Fruit fly (Drosophila melanogaster) whole organism, embryonic: ENCODE results near the gene CG8042.

Source experiments
- ATbp ChIP-seq: fragments of 200-800 bp; sonication (Bioruptor generic); optimal IDR thresholded peaks from 2 replicates; lab custom pipeline; 2017; ENCODE audit warnings: missing biosample characterization, mild to moderate bottlenecking, missing genetic modification characterization, missing genetic modification reagents
- Bgb ChIP-seq: fragments of 200-800 bp; sonication (Bioruptor generic); IDR thresholded peaks from 2 replicates; pipeline ENCODE4 v1.3.6; 2022; ENCODE audit warnings: missing biosample characterization, missing genetic modification characterization; ENCODE audit not compliant: partially characterized antibody
- CG10209 ChIP-seq: fragments of 200-800 bp; sonication (Bioruptor generic); optimal IDR thresholded peaks from 3 replicates; lab custom pipeline; 2017; ENCODE audit warnings: missing biosample characterization, mild to moderate bottlenecking, missing genetic modification characterization, missing genetic modification reagents
- CG11695 ChIP-seq: fragments of 200-800 bp; sonication (Bioruptor generic); IDR thresholded peaks from 3 replicates; pipeline ENCODE4 v1.3.6; 2022; ENCODE audit warnings: missing biosample characterization, missing genetic modification characterization
- CG1233 ChIP-seq: fragments of 200-800 bp; sonication (Bioruptor generic); optimal IDR thresholded peaks from 4 replicates; lab custom pipeline; 2018; ENCODE audit warnings: missing biosample characterization, mild to moderate bottlenecking, missing genetic modification characterization
- CG13775 ChIP-seq: fragments of 200-800 bp; sonication (Bioruptor generic); optimal IDR thresholded peaks from 3 replicates; lab custom pipeline; 2017; ENCODE audit warnings: missing biosample characterization, mild to moderate bottlenecking, missing genetic modification characterization
- CG14014 ChIP-seq: fragments of 200-800 bp; sonication (Bioruptor generic); IDR thresholded peaks from 2 replicates; pipeline ENCODE4 v1.3.6; 2022; ENCODE audit warnings: missing biosample characterization, missing genetic modification characterization
- CG14050 ChIP-seq: fragments of 200-800 bp; sonication (Bioruptor generic); IDR thresholded peaks from 3 replicates; pipeline ENCODE4 v1.3.6; 2022; ENCODE audit warnings: missing biosample characterization, missing genetic modification characterization
- CG14860 ChIP-seq: fragments of 200-800 bp; sonication (Bioruptor generic); IDR thresholded peaks from 3 replicates; pipeline ENCODE4 v1.3.6; 2022; ENCODE audit warnings: missing biosample characterization, missing genetic modification characterization; ENCODE audit not compliant: partially characterized antibody
- CG15696 ChIP-seq: fragments of 200-800 bp; sonication (Bioruptor generic); optimal IDR thresholded peaks from 2 replicates; lab custom pipeline; 2019; ENCODE audit warnings: missing biosample characterization, mild to moderate bottlenecking, missing genetic modification characterization, moderate library complexity
- CG16813 ChIP-seq: fragments of 200-800 bp; sonication (Bioruptor generic); IDR thresholded peaks from 3 replicates; pipeline ENCODE4 v1.3.6; 2022; ENCODE audit warnings: missing biosample characterization, missing genetic modification characterization; ENCODE audit not compliant: partially characterized antibody
- CG17328 ChIP-seq: fragments of 200-800 bp; sonication (Bioruptor generic); IDR thresholded peaks from 2 replicates; pipeline ENCODE4 v1.3.6; 2022; ENCODE audit warnings: missing biosample characterization, missing genetic modification characterization
- CG17359 ChIP-seq: fragments of 200-800 bp; sonication (Bioruptor generic); optimal IDR thresholded peaks from 3 replicates; lab custom pipeline; 2018; ENCODE audit warnings: missing biosample characterization, mild to moderate bottlenecking, missing genetic modification characterization, moderate library complexity
- CG17385 ChIP-seq: fragments of 200-800 bp; sonication (Bioruptor generic); optimal IDR thresholded peaks from 3 replicates; lab custom pipeline; 2018; ENCODE audit warnings: missing biosample characterization, mild to moderate bottlenecking, missing genetic modification characterization
- CG1792 ChIP-seq: fragments of 200-800 bp; sonication (Bioruptor generic); optimal IDR thresholded peaks from 2 replicates; lab custom pipeline; 2016; ENCODE audit warnings: missing biosample characterization, missing genetic modification characterization
- CG18011 ChIP-seq: fragments of 200-800 bp; sonication (Bioruptor generic); optimal IDR thresholded peaks from 2 replicates; lab custom pipeline; 2017; ENCODE audit warnings: missing biosample characterization, missing genetic modification characterization, mild to moderate bottlenecking, moderate library complexity, missing genotype
- CG18599 ChIP-seq: fragments of 200-800 bp; sonication (Bioruptor generic); optimal IDR thresholded peaks from 3 replicates; lab custom pipeline; 2017; ENCODE audit warnings: missing biosample characterization, missing genetic modification characterization, mild to moderate bottlenecking, moderate library complexity, missing genetic modification reagents
- CG2120 ChIP-seq: fragments of 200-800 bp; sonication (Bioruptor generic); optimal IDR thresholded peaks from 3 replicates; lab custom pipeline; 2016; ENCODE audit warnings: missing biosample characterization, missing genetic modification characterization
- CG3407 ChIP-seq: fragments of 200-800 bp; sonication (Bioruptor generic); optimal IDR thresholded peaks from 2 replicates; lab custom pipeline; 2018; ENCODE audit warnings: missing biosample characterization, mild to moderate bottlenecking, missing genetic modification characterization
- CG7786 ChIP-seq: fragments of 200-800 bp; sonication (Bioruptor generic); optimal IDR thresholded peaks from 2 replicates; lab custom pipeline; 2016; ENCODE audit warnings: missing biosample characterization, missing genetic modification characterization
- CG8281 ChIP-seq: fragments of 200-800 bp; sonication (Bioruptor generic); optimal IDR thresholded peaks from 2 replicates; lab custom pipeline; 2018; ENCODE audit warnings: missing biosample characterization, mild to moderate bottlenecking, missing genetic modification characterization, moderate library complexity
- CG9876 ChIP-seq: fragments of 200-800 bp; sonication (Bioruptor generic); optimal IDR thresholded peaks from 2 replicates; lab custom pipeline; 2016; ENCODE audit warnings: missing biosample characterization, missing genetic modification characterization
- CkIIα-i1 ChIP-seq: fragments of 200-800 bp; sonication (Bioruptor generic); IDR thresholded peaks from 2 replicates; pipeline ENCODE4 v1.3.6; 2022; ENCODE audit warnings: missing biosample characterization, missing genetic modification characterization
- D19B ChIP-seq: fragments of 200-800 bp; sonication (Bioruptor generic); optimal IDR thresholded peaks from 2 replicates; lab custom pipeline; 2017; ENCODE audit warnings: missing biosample characterization, mild to moderate bottlenecking, missing genetic modification characterization
- Deaf1 ChIP-seq: fragments of 200-800 bp; optimal IDR thresholded peaks from 3 replicates; lab custom pipeline; 2019; ENCODE audit warnings: missing biosample characterization, mild to moderate bottlenecking, missing genetic modification characterization, moderate library complexity
- Dek ChIP-seq: fragments of 200-800 bp; sonication (Bioruptor generic); optimal IDR thresholded peaks from 3 replicates; lab custom pipeline; 2019; ENCODE audit warnings: missing biosample characterization, mild to moderate bottlenecking, missing genetic modification characterization, moderate library complexity
- E2f1 ChIP-seq: fragments of 200-800 bp; sonication (Bioruptor generic); IDR thresholded peaks from 2 replicates; pipeline ENCODE4 v1.3.6; 2022; ENCODE audit warnings: missing biosample characterization, missing genetic modification characterization
- H2.0 ChIP-seq: fragments of 200-800 bp; sonication (Bioruptor generic); IDR thresholded peaks from 2 replicates; pipeline ENCODE4 v1.3.6; 2022; ENCODE audit warnings: missing biosample characterization, missing genetic modification characterization
- HLHmδ ChIP-seq: fragments of 200-800 bp; sonication (Bioruptor generic); optimal IDR thresholded peaks from 2 replicates; lab custom pipeline; 2018; ENCODE audit warnings: missing biosample characterization, mild to moderate bottlenecking, missing genetic modification characterization, moderate library complexity
- Hr3 ChIP-seq: fragments of 200-800 bp; sonication (Bioruptor generic); optimal IDR thresholded peaks from 3 replicates; lab custom pipeline; 2016; ENCODE audit warnings: missing biosample characterization, missing genetic modification characterization
- Hr39 ChIP-seq: fragments of >200 bp; optimal IDR thresholded peaks from 2 replicates; lab custom pipeline; 2017
- Hsf ChIP-seq: fragments of 200-800 bp; sonication (Bioruptor generic); optimal IDR thresholded peaks from 3 replicates; lab custom pipeline; 2016; ENCODE audit warnings: missing biosample characterization, missing genetic modification characterization
- NK7.1 ChIP-seq: fragments of 200-800 bp; sonication (Bioruptor generic); optimal IDR thresholded peaks from 3 replicates; lab custom pipeline; 2016; ENCODE audit warnings: missing biosample characterization, missing genetic modification characterization
- NfI ChIP-seq: fragments of 200-800 bp; sonication (Bioruptor generic); optimal IDR thresholded peaks from 3 replicates; lab custom pipeline; 2018; ENCODE audit warnings: missing biosample characterization, mild to moderate bottlenecking, missing genetic modification characterization, moderate library complexity
- Tbp ChIP-seq: fragments of >200 bp; optimal IDR thresholded peaks from 2 replicates; lab custom pipeline; 2018; ENCODE audit warnings: missing biosample characterization, missing genetic modification characterization
- Usf ChIP-seq: fragments of 200-800 bp; sonication (Bioruptor generic); optimal IDR thresholded peaks from 2 replicates; lab custom pipeline; 2017; ENCODE audit warnings: missing genotype, missing biosample characterization, missing genetic modification characterization
- ac ChIP-seq: fragments of 200-800 bp; sonication (Bioruptor generic); optimal IDR thresholded peaks from 3 replicates; lab custom pipeline; 2017; ENCODE audit warnings: missing biosample characterization, mild to moderate bottlenecking, missing genetic modification characterization
- bbx ChIP-seq: fragments of 200-800 bp; sonication (Bioruptor generic); IDR thresholded peaks from 2 replicates; pipeline ENCODE4 v1.3.6; 2022; ENCODE audit warnings: missing biosample characterization, missing genetic modification characterization; ENCODE audit not compliant: partially characterized antibody
- croc ChIP-seq: fragments of 200-800 bp; sonication (Bioruptor generic); conservative IDR thresholded peaks from 3 replicates; pipeline ENCODE4 v1.3.6; 2022; ENCODE audit warnings: missing biosample characterization, missing genetic modification characterization
- cwo ChIP-seq: fragments of 200-800 bp; sonication (Bioruptor generic); optimal IDR thresholded peaks from 3 replicates; lab custom pipeline; 2017; ENCODE audit warnings: missing biosample characterization, missing genetic modification characterization, mild to moderate bottlenecking, moderate library complexity, missing genetic modification reagents
- lov ChIP-seq, 2 experiments: fragments of 200-800 bp in 1 of 2; fragments of >200 bp in 1 of 2; sonication (Bioruptor generic) in 1 of 2; IDR thresholded peaks in 1 of 2; optimal IDR thresholded peaks in 1 of 2; 2 replicates in 1 of 2; 3 replicates in 1 of 2; pipeline versions ENCODE4 v1.3.6 to Lab custom; 2017 to 2022; ENCODE audit warnings: missing biosample characterization in 1 of 2, missing genetic modification characterization in 1 of 2
- nerfin-2 ChIP-seq: fragments of 200-800 bp; sonication (Bioruptor generic); IDR thresholded peaks from 2 replicates; pipeline ENCODE4 v1.3.6; 2022; ENCODE audit warnings: missing biosample characterization, missing genetic modification characterization; ENCODE audit not compliant: partially characterized antibody
- shn ChIP-seq: fragments of 200-800 bp; sonication (Bioruptor generic); optimal IDR thresholded peaks from 3 replicates; lab custom pipeline; 2016; ENCODE audit warnings: missing biosample characterization, missing genetic modification characterization
- so ChIP-seq: fragments of 200-800 bp; sonication (Bioruptor generic); IDR thresholded peaks from 3 replicates; pipeline ENCODE4 v1.3.6; 2022; ENCODE audit warnings: missing biosample characterization, missing genetic modification characterization
- tgo ChIP-seq: fragments of 200-800 bp; sonication (Bioruptor generic); IDR thresholded peaks from 3 replicates; pipeline ENCODE4 v1.3.6; 2022; ENCODE audit warnings: missing biosample characterization, missing genetic modification characterization
- twi ChIP-seq: fragments of 200-800 bp; optimal IDR thresholded peaks from 2 replicates; lab custom pipeline; 2019; ENCODE audit warnings: missing biosample characterization, mild to moderate bottlenecking, missing genetic modification characterization, moderate library complexity
- vnd ChIP-seq: fragments of 200-800 bp; sonication (Bioruptor generic); IDR thresholded peaks from 3 replicates; pipeline ENCODE4 v1.3.6; 2022; ENCODE audit warnings: missing biosample characterization, missing genetic modification characterization; ENCODE audit not compliant: partially characterized antibody
- zfh2 ChIP-seq: fragments of 200-800 bp; sonication (Bioruptor generic); optimal IDR thresholded peaks from 2 replicates; lab custom pipeline; 2016; ENCODE audit warnings: missing biosample characterization, missing genetic modification characterization

The CG8042 gene

dm6 chr3L:7988828-7989673 is 14.3 kb upstream of the CG8042 start:
- TF ChIP-seq CG14860 (GFP tag; lab: Robert Waterston, UW), result no peak
- TF ChIP-seq vnd, result no peak
- TF ChIP-seq Hsf (GFP tag; lab: Kevin White, UChicago), result peak; percentile 52
- TF ChIP-seq CG10209 (GFP tag; lab: Kevin White, UChicago), result peak; percentile 72
- no peak for TF ChIP-seq so
- no peak for TF ChIP-seq zfh2 (GFP tag; lab: Kevin White, UChicago)
- peak; percentile 16 for TF ChIP-seq CG2120 (GFP tag; lab: Kevin White, UChicago)
- peak; percentile 53 for TF ChIP-seq ac
- peak; percentile 55 for TF ChIP-seq CG18599 (GFP tag; lab: Kevin White, UChicago)
- peak; percentile 26 for TF ChIP-seq NfI (GFP tag; lab: Kevin White, UChicago)
- no peak for TF ChIP-seq D19B (GFP tag; lab: Kevin White, UChicago)
- no peak for TF ChIP-seq bbx
- TF ChIP-seq CG1792 (GFP tag; lab: Kevin White, UChicago), result no peak
- TF ChIP-seq CG17385 (GFP tag; lab: Kevin White, UChicago), result peak; percentile 68
- peak; percentile 46; the same call in 1 of the 3 replicates for TF ChIP-seq CG14050 (GFP tag; lab: Robert Waterston, UW)
- TF ChIP-seq Tbp (GFP tag; lab: Kevin White, UChicago), result no peak
- peak; percentile 61 for TF ChIP-seq Hr3 (GFP tag; lab: Kevin White, UChicago)
- peak; percentile 29 for TF ChIP-seq Deaf1 (tag; lab: Kevin White, UChicago)
- no peak for TF ChIP-seq Bgb (GFP tag; lab: Robert Waterston, UW)
- no peak for TF ChIP-seq lov (optimal IDR thresholded peaks at IDR 0.05; lab: Kevin White, UChicago)
- peak; percentile 70; the same call in 2 of the 3 replicates for TF ChIP-seq lov (GFP tag; IDR thresholded peaks at IDR 0.05; lab: Robert Waterston, UW)
- TF ChIP-seq CG14014, result peak; percentile 41; the same call in 1 of the 2 replicates
- peak; percentile 14 for TF ChIP-seq shn (GFP tag; lab: Kevin White, UChicago)
- peak; percentile 70 for TF ChIP-seq croc (GFP tag; lab: Robert Waterston, UW)
- TF ChIP-seq E2f1 (GFP tag; lab: Robert Waterston, UW), result 0 out of 2 replicates have a peak, but pooled peaks have one; percentile 37
- TF ChIP-seq CG8281 (tag; lab: Kevin White, UChicago), result peak; percentile 10
- no peak for TF ChIP-seq CG9876 (GFP tag; lab: Kevin White, UChicago)
- no peak for TF ChIP-seq CG16813
- no peak for TF ChIP-seq twi
- peak; percentile 65 for TF ChIP-seq CG13775 (GFP tag; lab: Kevin White, UChicago)
- no peak for TF ChIP-seq H2.0
- peak; percentile 52 for TF ChIP-seq Usf (GFP tag; lab: Kevin White, UChicago)
- TF ChIP-seq HLHmδ (GFP tag; lab: Kevin White, UChicago), result no peak
- peak; percentile 86 for TF ChIP-seq CG15696 (tag; lab: Kevin White, UChicago)
- TF ChIP-seq nerfin-2, result no peak
- peak; percentile 69 for TF ChIP-seq ATbp (GFP tag; lab: Kevin White, UChicago)
- TF ChIP-seq Hr39, result peak; percentile 38
- peak; percentile 30 for TF ChIP-seq cwo
- TF ChIP-seq CG1233 (GFP tag; lab: Kevin White, UChicago), result peak; percentile 68
- peak; percentile 42 for TF ChIP-seq CG3407 (GFP tag; lab: Kevin White, UChicago)
- TF ChIP-seq tgo (GFP tag; lab: Robert Waterston, UW), result peak; percentile 50; the same call in 1 of the 3 replicates
- peak; percentile 35 for TF ChIP-seq CG17328 (GFP tag; lab: Robert Waterston, UW)
- peak; percentile 72 for TF ChIP-seq CG11695
- no peak for TF ChIP-seq CG18011 (GFP tag; lab: Kevin White, UChicago)
- peak; percentile 74 for TF ChIP-seq CG17359 (tag; lab: Kevin White, UChicago)
- TF ChIP-seq CkIIα-i1, result no peak
- TF ChIP-seq NK7.1, result peak; percentile 31
- TF ChIP-seq Dek, result no peak
- TF ChIP-seq CG7786 (GFP tag; lab: Kevin White, UChicago), result no peak
